Worm (Caenorhabditis elegans): Measurements from ENCODE around the gene pbs-1.

- TF ChIP-seq ama-1 (optimal IDR thresholded peaks at IDR 0.05) (no peak), nhr-11 (tag; optimal IDR thresholded peaks at IDR 0.05) (no peak), elt-2 (tag; optimal IDR thresholded peaks at IDR 0.05) (no peak), hlh-30 (tag; optimal IDR thresholded peaks at IDR 0.05; ENCODE audit: insufficient read depth) (no peak), ceh-31 (tag; optimal IDR thresholded peaks at IDR 0.05) (no peak), ets-4 (tag; optimal IDR thresholded peaks at IDR 0.05) (no peak), sox-4 (tag; optimal IDR thresholded peaks at IDR 0.05) (no peak), pag-3 (tag; optimal IDR thresholded peaks at IDR 0.05; ENCODE audit: borderline replicate concordance) (no peak), fkh-10 (GFP tag; optimal IDR thresholded peaks at IDR 0.05) (no peak), pha-4 (tag; optimal IDR thresholded peaks at IDR 0.05) (no peak), pat-9 (tag; optimal IDR thresholded peaks at IDR 0.05) (no peak), rnt-1 (tag; optimal IDR thresholded peaks at IDR 0.05) (no peak), ceh-6 (GFP tag; optimal IDR thresholded peaks at IDR 0.05) (no peak)
Observed at ce11 chrIV:1740105-1741023, 30.8 kb upstream of the pbs-1 start, which contains the start of gene ptpn-22.
